Worm (Caenorhabditis elegans) whole organism, L1 larva: ENCODE measurements around the gene dhs-28.

ENCODE experiments used
- ama-1 ChIP-seq: fragments of 150-350 bp; optimal IDR thresholded peaks from 2 replicates; lab custom pipeline; 2014
- egl-27 ChIP-seq, 2 experiments: fragments of 150-350 bp in 1 of 2; sonication (generic microtip); optimal IDR thresholded peaks; 3 replicates each; lab custom pipeline; 2017 to 2018; ENCODE audit warnings: missing biosample characterization in 2 of 2, missing genetic modification characterization in 2 of 2, missing genetic modification reagents in 2 of 2
- elt-3 ChIP-seq, 6 experiments: fragments of 150-350 bp in 1 of 6; sonication (generic microtip); optimal IDR thresholded peaks; 2 replicates each; lab custom pipeline; 2017 to 2018; ENCODE audit warnings: missing biosample characterization in 6 of 6, missing genetic modification characterization in 6 of 6, inconsistent platforms in 1 of 6
- irx-1 ChIP-seq: sonication (generic microtip); optimal IDR thresholded peaks from 2 replicates; lab custom pipeline; 2016; ENCODE audit warnings: missing genetic modification characterization, missing compliant biosample characterization
- mab-9 ChIP-seq: fragments of 200-800 bp; sonication (Bioruptor generic); IDR thresholded peaks from 2 replicates; pipeline ENCODE4 v1.3.6; 2022; ENCODE audit warnings: missing genetic modification reagents, missing genetic modification characterization, missing compliant biosample characterization
- nhr-12 ChIP-seq: sonication (generic microtip); optimal IDR thresholded peaks from 2 replicates; lab custom pipeline; 2017; ENCODE audit warnings: missing biosample characterization, missing genetic modification characterization
- nhr-90 ChIP-seq: sonication (generic microtip); optimal IDR thresholded peaks from 2 replicates; lab custom pipeline; 2016; ENCODE audit warnings: mild to moderate bottlenecking, missing genetic modification characterization, missing compliant biosample characterization; ENCODE audit not compliant: poor library complexity
- skn-1 ChIP-seq: fragments of 150-350 bp; optimal IDR thresholded peaks from 2 replicates; lab custom pipeline; 2014; ENCODE audit warnings: missing biosample characterization, missing genetic modification characterization
- tbx-2 ChIP-seq: sonication (generic microtip); optimal IDR thresholded peaks from 2 replicates; lab custom pipeline; 2016; ENCODE audit warnings: missing genetic modification characterization, missing compliant biosample characterization
- unc-130 ChIP-seq: fragments of 150-350 bp; optimal IDR thresholded peaks from 2 replicates; lab custom pipeline; 2017; ENCODE audit warnings: missing biosample characterization, missing genetic modification characterization, inconsistent platforms
- unc-62 ChIP-seq: fragments of 150-350 bp; optimal IDR thresholded peaks from 2 replicates; lab custom pipeline; 2014; ENCODE audit warnings: missing biosample characterization, missing genetic modification reagents, missing genetic modification characterization

DNA sequence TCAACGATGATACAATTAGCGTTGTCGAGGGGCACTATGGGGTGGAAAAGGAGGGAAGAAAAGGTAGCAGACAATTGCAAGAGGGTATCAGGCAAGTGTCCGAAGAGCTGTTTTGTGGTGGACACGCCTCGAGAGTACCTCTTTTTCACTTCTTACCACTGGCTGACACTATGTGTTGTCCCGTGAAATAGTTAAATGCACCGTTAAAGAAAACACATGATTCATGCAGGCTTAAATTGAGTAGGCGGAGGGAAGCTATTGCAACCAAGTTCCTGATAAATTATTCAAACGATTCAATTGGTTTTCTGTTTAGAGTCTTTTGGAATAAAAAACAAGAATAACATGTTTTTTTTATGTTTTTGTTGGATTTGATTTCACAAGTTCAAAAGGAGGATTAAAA is 40.2 kb upstream of the dhs-28 start, which contains the start of gene irk-1:
- TF ChIP-seq mab-9 (GFP tag; lab: Robert Waterston, UW): no peak
- TF ChIP-seq irx-1 (tag; lab: Kevin White, UChicago): no peak
- TF ChIP-seq unc-130 (tag; lab: Kevin White, UChicago): no peak
- no peak for TF ChIP-seq nhr-12 (tag; lab: Kevin White, UChicago)
- no peak for TF ChIP-seq skn-1 (tag; lab: Kevin White, UChicago)
- no peak for TF ChIP-seq unc-62 (GFP tag; lab: Kevin White, UChicago)
- TF ChIP-seq nhr-90 (tag; lab: Kevin White, UChicago): no peak
- no peak for TF ChIP-seq ama-1 (lab: Kevin White, UChicago)
- no peak for TF ChIP-seq egl-27 (tag; optimal IDR thresholded peaks at IDR 0.05; lab: Kevin White, UChicago)
- TF ChIP-seq tbx-2 (tag; lab: Kevin White, UChicago): no peak
- no peak for TF ChIP-seq elt-3 (tag; optimal IDR thresholded peaks at IDR 0.05; lab: Kevin White, UChicago)
